Worm (Caenorhabditis elegans): ENCODE measurements around the gene lgc-42.

- TF ChIP-seq pha-4 (GFP tag; IDR thresholded peaks at IDR 0.05) (no peak), pha-4 (tag; optimal IDR thresholded peaks at IDR 0.05) (no peak), ceh-62 (tag; optimal IDR thresholded peaks at IDR 0.05) (no peak)
These were observed 21.0 kb upstream of the lgc-42 start, which contains the start of gene R155.3 for ce11 chrIII:1976642-1977041.

Measured in whole organism, L4 larva.